Fruit fly (Drosophila melanogaster): ENCODE data around the gene hiw.

hiw gene

dm6 chrX:15026897-15027296 lies 36.3 kb downstream of the hiw start (continued):
- TF ChIP-seq Asciz (GFP tag; optimal IDR thresholded peaks at IDR 0.05) (peak; percentile 12), CG4730 (GFP tag; IDR thresholded peaks at IDR 0.05) (no peak), Neu2 (GFP tag; optimal IDR thresholded peaks at IDR 0.05; ENCODE audit: borderline replicate concordance) (no peak), Taf1 (GFP tag; IDR thresholded peaks at IDR 0.05) (no peak), CG7745 (tag; optimal IDR thresholded peaks at IDR 0.05) (no peak), insv (GFP tag; optimal IDR thresholded peaks at IDR 0.05) (peak in 1 of 2 experiments; percentile 29), CG30431 (GFP tag; optimal IDR thresholded peaks at IDR 0.05) (no peak), CG9609 (GFP tag; optimal IDR thresholded peaks at IDR 0.05) (no peak), CG32767 (GFP tag; IDR thresholded peaks at IDR 0.05) (no peak), ac (GFP tag; optimal IDR thresholded peaks at IDR 0.05) (no peak), amos (GFP tag; IDR thresholded peaks at IDR 0.05; ENCODE audit: partially characterized antibody) (no peak), Lim3 (GFP tag; IDR thresholded peaks at IDR 0.05) (no peak), CG1647 (GFP tag; optimal IDR thresholded peaks at IDR 0.05) (no peak), Abd-B (GFP tag; optimal IDR thresholded peaks at IDR 0.05) (no peak), jigr1 (GFP tag; IDR thresholded peaks at IDR 0.05) (no peak), slbo (GFP tag; IDR thresholded peaks at IDR 0.05) (peak; percentile 31; the same call in 1 of the 2 replicates), CG11085 (GFP tag; IDR thresholded peaks at IDR 0.05) (no peak), CG3065 (GFP tag; optimal IDR thresholded peaks at IDR 0.05) (no peak), gsb-n (tag; optimal IDR thresholded peaks at IDR 0.05) (peak; percentile 8), kay (GFP tag; optimal IDR thresholded peaks at IDR 0.05) (no peak), CG17359 (tag; optimal IDR thresholded peaks at IDR 0.05) (peak; percentile 11), CHES-1-like (GFP tag; optimal IDR thresholded peaks at IDR 0.05) (no peak), ftz-f1 (GFP tag; optimal IDR thresholded peaks at IDR 0.05) (no peak), CG18262 (tag; optimal IDR thresholded peaks at IDR 0.05) (peak; percentile 36), lmd (GFP tag; IDR thresholded peaks at IDR 0.05) (no peak), NC2α (GFP tag; optimal IDR thresholded peaks at IDR 0.05) (no peak), CG7928 (GFP tag; optimal IDR thresholded peaks at IDR 0.05) (no peak), CG6791 (GFP tag; IDR thresholded peaks at IDR 0.05; ENCODE audit: partially characterized antibody) (no peak), CG15011 (GFP tag; optimal IDR thresholded peaks at IDR 0.05) (no peak), CG12104 (GFP tag; optimal IDR thresholded peaks at IDR 0.05) (no peak), Fer1 (GFP tag; optimal IDR thresholded peaks at IDR 0.05) (no peak), tx (GFP tag; optimal IDR thresholded peaks at IDR 0.05) (no peak), CG4424 (GFP tag; optimal IDR thresholded peaks at IDR 0.05) (peak; percentile 34), wor (GFP tag; IDR thresholded peaks at IDR 0.05) (0 out of 2 replicates have a peak, but pooled peaks have one; percentile 15), Trl (optimal IDR thresholded peaks at IDR 0.05) (no peak), Trl (GFP tag; optimal IDR thresholded peaks at IDR 0.05) (peak; percentile 1), CG31388 (GFP tag; optimal IDR thresholded peaks at IDR 0.05) (no peak), CkIIα-i1 (GFP tag; IDR thresholded peaks at IDR 0.05) (no peak), sens (GFP tag) (peak; percentile 88), sob (GFP tag; IDR thresholded peaks at IDR 0.05) (no peak), CG8924 (tag; optimal IDR thresholded peaks at IDR 0.05) (no peak), hbn (GFP tag; IDR thresholded peaks at IDR 0.05; ENCODE audit: partially characterized antibody) (no peak), Dbx (GFP tag; IDR thresholded peaks at IDR 0.05) (no peak), da (GFP tag; optimal IDR thresholded peaks at IDR 0.05) (no peak), pnt (GFP tag; optimal IDR thresholded peaks at IDR 0.05) (peak; percentile 5), HLH54F (GFP tag; optimal IDR thresholded peaks at IDR 0.05) (no peak), Hsf (GFP tag; optimal IDR thresholded peaks at IDR 0.05) (no peak), CG10431 (GFP tag; optimal IDR thresholded peaks at IDR 0.05) (no peak), mirr (GFP tag; optimal IDR thresholded peaks at IDR 0.05) (no peak), CG15269 (tag; optimal IDR thresholded peaks at IDR 0.05) (peak; percentile 24), az2 (GFP tag; optimal IDR thresholded peaks at IDR 0.05) (no peak), nerfin-2 (GFP tag; IDR thresholded peaks at IDR 0.05; ENCODE audit: partially characterized antibody) (no peak), PHDP (tag; optimal IDR thresholded peaks at IDR 0.05) (no peak)
